Fruit fly (Drosophila melanogaster): ENCODE results near the gene Sym.

The Sym gene

DNA sequence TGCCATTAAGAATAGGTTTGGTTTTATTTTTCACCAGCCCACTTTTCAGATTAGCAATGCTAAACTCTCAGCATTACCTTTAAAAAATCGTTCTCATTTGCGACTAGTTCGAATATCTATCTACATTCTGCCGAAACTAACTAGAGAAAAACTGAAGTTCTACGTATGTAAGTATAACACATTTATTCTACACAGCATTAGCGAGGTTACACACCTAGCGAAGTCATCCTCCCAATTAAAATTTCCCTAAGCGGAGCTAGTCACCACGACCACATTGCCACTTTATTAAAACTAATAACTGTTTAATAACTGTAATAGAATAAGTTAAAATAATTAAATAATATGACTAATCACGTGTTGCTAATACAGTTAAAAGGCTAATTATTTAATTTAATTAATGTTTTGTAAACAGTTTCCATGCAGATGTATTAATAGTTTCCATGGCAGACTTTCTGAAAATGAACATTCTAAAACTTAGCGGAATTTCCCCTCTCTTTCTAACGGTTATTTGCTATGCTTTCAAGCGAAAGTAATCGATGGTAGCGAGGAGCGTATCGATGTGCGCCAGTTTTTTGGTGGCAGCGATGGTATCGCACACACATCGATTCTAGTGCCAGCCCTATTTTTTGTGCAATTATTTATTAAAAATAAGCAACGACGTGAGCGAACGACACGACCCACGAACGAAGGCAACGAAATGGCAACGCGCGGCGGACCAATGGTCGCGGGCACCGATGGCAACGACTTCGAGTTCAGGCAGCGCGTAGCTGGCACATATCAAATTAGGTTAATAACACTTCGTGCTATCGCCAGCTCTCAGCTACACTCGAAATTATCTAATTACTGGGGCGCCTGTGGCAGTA, 36.7 kb upstream of the Sym start, which contains the start of gene jagn:
Gene jagn, plus strand, starts transcription at position 585 of the 863 bp plus-strand sequence.
- TF ChIP-seq CG15710 (tag; optimal IDR thresholded peaks at IDR 0.05) (peak; percentile 23), Snoo (tag; optimal IDR thresholded peaks at IDR 0.05) (peak; percentile 28), Ets98B (GFP tag; IDR thresholded peaks at IDR 0.05) (peak; percentile 25; the same call in 1 of the 2 replicates), rn (GFP tag; IDR thresholded peaks at IDR 0.05) (no peak), CG4496 (GFP tag; IDR thresholded peaks at IDR 0.05) (peak; percentile 33; the same call in 1 of the 3 replicates), fd96Ca (GFP tag; IDR thresholded peaks at IDR 0.05) (peak; percentile 56; the same call in 2 of the 3 replicates), gl (tag; optimal IDR thresholded peaks at IDR 0.05) (no peak)

- 0 out of 3 replicates have a peak, but pooled peaks have one; percentile 25 for TF ChIP-seq CG4496 (GFP tag; IDR thresholded peaks at IDR 0.05)
- no peak for TF ChIP-seq Ets98B (GFP tag; IDR thresholded peaks at IDR 0.05)
These were observed 30.2 kb upstream of the Sym start for dm6 chr3R:5772433-5772832.

DNA sequence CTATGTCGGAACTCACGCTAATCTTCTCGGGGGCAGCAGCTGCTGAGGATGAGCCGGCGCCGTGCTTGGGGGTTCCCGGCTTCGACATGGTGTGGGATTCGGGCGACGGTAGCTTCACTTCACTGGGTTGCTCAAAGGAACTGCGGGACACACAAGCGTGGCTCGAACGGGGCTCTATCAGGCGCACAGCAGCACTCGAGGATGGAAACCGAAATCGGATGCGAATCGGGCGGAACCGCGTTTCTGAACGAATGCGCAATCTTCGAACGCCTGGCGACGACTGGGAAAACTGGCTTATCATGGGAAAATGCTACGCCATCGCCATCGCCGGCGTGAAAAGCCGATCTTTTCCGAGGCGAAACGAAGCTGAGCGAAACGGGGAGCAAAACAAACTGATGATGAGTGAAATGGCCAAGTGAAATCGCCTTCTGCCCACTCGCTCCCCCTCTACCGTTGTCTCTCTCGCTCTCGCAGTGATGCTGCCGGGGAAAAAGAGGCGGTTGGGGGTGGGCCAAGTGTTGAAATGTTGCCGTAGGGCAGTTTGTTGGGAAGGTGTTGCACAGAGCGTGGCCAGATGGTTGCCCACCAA, 29.4 kb upstream of the Sym start:
- TF ChIP-seq gl (tag; optimal IDR thresholded peaks at IDR 0.05), result no peak
- 0 out of 3 replicates have a peak, but pooled peaks have one; percentile 39 for TF ChIP-seq CG4496 (GFP tag; IDR thresholded peaks at IDR 0.05)

dm6 chr3R:5760980-5761379, 18.7 kb upstream of the Sym start:
- TF ChIP-seq Ets98B (GFP tag; IDR thresholded peaks at IDR 0.05), result no peak
- TF ChIP-seq D1 (tag; optimal IDR thresholded peaks at IDR 0.05), result no peak
- no peak for TF ChIP-seq Pif1B (GFP tag; optimal IDR thresholded peaks at IDR 0.05)
- no peak for TF ChIP-seq EcR (GFP tag; optimal IDR thresholded peaks at IDR 0.05)
- no peak for TF ChIP-seq CG14655 (GFP tag; optimal IDR thresholded peaks at IDR 0.05)
- TF ChIP-seq CG13204 (GFP tag; optimal IDR thresholded peaks at IDR 0.05), result no peak
- TF ChIP-seq CG8159 (tag; optimal IDR thresholded peaks at IDR 0.05), result no peak
- no peak for TF ChIP-seq fd96Ca (GFP tag; IDR thresholded peaks at IDR 0.05)
- TF ChIP-seq CG17806 (tag; optimal IDR thresholded peaks at IDR 0.05), result no peak

- TF ChIP-seq CG4496 (GFP tag; IDR thresholded peaks at IDR 0.05), result 0 out of 3 replicates have a peak, but pooled peaks have one; percentile 33
- no peak for TF ChIP-seq CG8301 (tag; optimal IDR thresholded peaks at IDR 0.05)
- TF ChIP-seq CG15710 (tag; optimal IDR thresholded peaks at IDR 0.05), result no peak
- no peak for TF ChIP-seq Snoo (tag; optimal IDR thresholded peaks at IDR 0.05)
- TF ChIP-seq CG32121 (GFP tag; IDR thresholded peaks at IDR 0.05), result no peak
- no peak for TF ChIP-seq D1 (tag; optimal IDR thresholded peaks at IDR 0.05)
- TF ChIP-seq CG9948 (tag; optimal IDR thresholded peaks at IDR 0.05), result no peak
- 0 out of 3 replicates have a peak, but pooled peaks have one; percentile 33 for TF ChIP-seq fd96Ca (GFP tag; IDR thresholded peaks at IDR 0.05)
These were observed 16.4 kb upstream of the Sym start, which contains the start of gene Sec8 for dm6 chr3R:5758624-5759209. Gene Sec8, minus strand, starts transcription at chr3R:5758997.

- no peak for TF ChIP-seq CG10348 (GFP tag; IDR thresholded peaks at IDR 0.05)
- no peak for TF ChIP-seq gl (tag; optimal IDR thresholded peaks at IDR 0.05)
- no peak for TF ChIP-seq EcR (GFP tag; optimal IDR thresholded peaks at IDR 0.05)
- no peak for TF ChIP-seq CG8301 (tag; optimal IDR thresholded peaks at IDR 0.05)
- no peak for TF ChIP-seq Pif1A (GFP tag; optimal IDR thresholded peaks at IDR 0.05)
- no peak for TF ChIP-seq CG34367 (tag; optimal IDR thresholded peaks at IDR 0.05)
- TF ChIP-seq CG14655 (GFP tag; optimal IDR thresholded peaks at IDR 0.05), result no peak
- TF ChIP-seq Ets98B (GFP tag; IDR thresholded peaks at IDR 0.05), result no peak
- no peak for TF ChIP-seq CG32121 (GFP tag; IDR thresholded peaks at IDR 0.05)
- TF ChIP-seq Snoo (tag; optimal IDR thresholded peaks at IDR 0.05), result no peak
- no peak for TF ChIP-seq fd96Ca (GFP tag; IDR thresholded peaks at IDR 0.05)
- TF ChIP-seq CG9948 (tag; optimal IDR thresholded peaks at IDR 0.05), result no peak
These were observed 12.3 kb upstream of the Sym start, which contains the start of gene Dcps for dm6 chr3R:5754594-5754993. Gene Dcps, minus strand, starts transcription at chr3R:5754774.

dm6 chr3R:5746646-5747045, 4.4 kb upstream of the Sym start:
- TF ChIP-seq CG34367 (tag; optimal IDR thresholded peaks at IDR 0.05) (no peak), CG9948 (tag; optimal IDR thresholded peaks at IDR 0.05) (no peak), Ets98B (GFP tag; IDR thresholded peaks at IDR 0.05) (no peak), CG10348 (GFP tag; IDR thresholded peaks at IDR 0.05) (no peak), Snoo (tag; optimal IDR thresholded peaks at IDR 0.05) (no peak)

Measured in whole organism, pupa.